Worm (Caenorhabditis elegans) whole organism, early embryonic: ENCODE measurements around the gene chhy-1.

Experiments used
- B0310.2 ChIP-seq: sonication (generic microtip); optimal IDR thresholded peaks from 2 replicates; lab custom pipeline; 2016; ENCODE audit warnings: mild to moderate bottlenecking, missing genetic modification characterization, missing compliant biosample characterization
- F13C5.2 ChIP-seq: sonication (generic microtip); optimal IDR thresholded peaks from 2 replicates; lab custom pipeline; 2017; ENCODE audit warnings: mild to moderate bottlenecking, missing genetic modification characterization, inconsistent platforms, missing compliant biosample characterization
- aly-1 ChIP-seq: sonication (generic microtip); optimal IDR thresholded peaks from 2 replicates; lab custom pipeline; 2016; ENCODE audit warnings: missing genetic modification characterization, missing compliant biosample characterization
- ama-1 ChIP-seq: fragments of 150-350 bp; optimal IDR thresholded peaks from 2 replicates; lab custom pipeline; 2014
- ceh-36 ChIP-seq: sonication (generic microtip); optimal IDR thresholded peaks from 2 replicates; lab custom pipeline; 2016; ENCODE audit warnings: missing genetic modification characterization, inconsistent platforms, missing compliant biosample characterization
- hmg-4 ChIP-seq: fragments of 200-800 bp; sonication (Bioruptor generic); optimal IDR thresholded peaks from 2 replicates; lab custom pipeline; 2018; ENCODE audit warnings: mild to moderate bottlenecking, missing genetic modification characterization, missing compliant biosample characterization
- hnd-1 ChIP-seq: sonication (generic microtip); optimal IDR thresholded peaks from 2 replicates; lab custom pipeline; 2016; ENCODE audit warnings: missing genetic modification characterization, missing compliant biosample characterization
- scrt-1 ChIP-seq: fragments of 200-800 bp; sonication (Bioruptor generic); IDR thresholded peaks from 2 replicates; pipeline ENCODE4 v1.3.6; 2022; ENCODE audit warnings: missing genetic modification characterization, missing compliant biosample characterization
- tbx-37 ChIP-seq: fragments of 200-800 bp; sonication (Bioruptor generic); conservative IDR thresholded peaks from 2 replicates; pipeline ENCODE4 v1.3.6; 2022; ENCODE audit warnings: missing genetic modification reagents, missing genetic modification characterization, missing compliant biosample characterization
- tra-4 ChIP-seq: sonication (generic microtip); optimal IDR thresholded peaks from 2 replicates; lab custom pipeline; 2017; ENCODE audit warnings: missing genetic modification characterization, missing compliant biosample characterization

DNA sequence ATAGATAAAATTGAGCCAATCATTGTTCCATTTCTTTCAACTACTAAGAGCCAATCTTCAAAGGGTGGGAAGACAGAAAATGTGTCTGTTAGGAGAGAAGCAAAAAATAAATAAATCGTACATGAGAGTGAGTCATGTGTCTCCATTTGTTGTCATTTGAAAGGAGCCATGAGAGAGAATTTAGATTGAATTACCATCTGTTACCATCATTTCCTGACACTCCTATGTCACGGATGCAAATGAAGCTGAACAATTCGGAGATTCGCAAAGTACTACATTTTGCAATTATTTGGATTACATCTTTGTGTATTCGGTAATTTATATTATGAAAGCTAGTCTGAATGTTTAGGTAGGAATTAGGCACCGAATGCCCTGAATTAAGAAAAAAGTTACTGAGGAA lies 29.0 kb downstream of the chhy-1 start:
- TF ChIP-seq ama-1 (lab: Kevin White, UChicago) (no peak), tra-4 (tag; lab: Kevin White, UChicago) (no peak), hmg-4 (GFP tag; lab: Kevin White, UChicago) (no peak), hnd-1 (tag; lab: Kevin White, UChicago) (no peak), tbx-37 (no peak), ceh-36 (no peak), B0310.2 (no peak), scrt-1 (GFP tag; lab: Robert Waterston, UW) (no peak), aly-1 (no peak), F13C5.2 (tag; lab: Kevin White, UChicago) (no peak)
